Worm (Caenorhabditis elegans): ENCODE results near the gene F07B10.4.

DNA sequence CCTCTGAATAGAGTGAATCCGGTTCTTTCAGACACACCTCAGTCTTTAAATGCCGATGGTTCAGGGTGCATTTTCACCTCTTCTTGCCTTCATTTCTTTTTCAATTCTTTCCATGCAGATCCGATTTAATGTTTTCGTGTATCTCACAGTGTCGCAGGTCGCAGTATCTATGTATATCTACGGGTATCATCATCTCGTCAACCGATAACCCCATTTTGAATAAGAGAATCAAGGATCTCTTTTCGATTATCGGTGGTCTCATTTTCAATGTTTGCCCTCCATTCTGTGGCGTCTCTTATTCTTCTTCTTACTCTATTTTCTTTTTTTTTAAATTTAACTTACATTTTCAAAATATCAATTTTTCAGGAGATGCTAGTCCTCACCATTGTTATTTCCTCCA lies 42.0 kb downstream of the F07B10.4 start, which contains the start of gene T19B10.2:
- TF ChIP-seq pha-4 (GFP tag; IDR thresholded peaks at IDR 0.05) (no peak), pha-4 (tag; optimal IDR thresholded peaks at IDR 0.05) (no peak), dpl-1 (GFP tag; optimal IDR thresholded peaks at IDR 0.05) (no peak), dmd-8 (GFP tag; IDR thresholded peaks at IDR 0.05) (no peak), nhr-11 (tag; optimal IDR thresholded peaks at IDR 0.05) (no peak), ces-1 (GFP tag; optimal IDR thresholded peaks at IDR 0.05) (no peak)
